Worm (Caenorhabditis elegans): ENCODE data around the gene ZK792.7.

ZK792.7 gene

DNA sequence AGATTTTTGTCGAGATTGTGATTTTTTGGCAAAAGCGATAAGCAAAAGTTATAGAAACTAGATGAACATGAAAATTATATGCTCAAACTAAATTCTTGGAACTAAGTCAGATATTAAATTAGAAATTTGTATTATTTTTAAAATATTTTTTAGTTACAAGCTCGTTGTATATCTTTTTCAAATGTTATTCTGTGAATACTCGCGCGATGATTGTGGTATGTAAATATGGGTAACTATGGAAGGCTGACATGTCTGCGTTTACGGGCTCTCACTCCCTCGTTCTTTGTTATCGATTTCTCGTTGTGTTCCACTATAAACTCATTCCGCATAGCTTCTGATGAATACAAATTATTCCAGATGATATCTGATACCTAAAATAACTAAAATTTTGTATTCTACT lies at the start of gene ZK792.7:
Gene ZK792.7 (plus strand): TSS at position 301 of the 400 bp plus-strand sequence.
- TF ChIP-seq cey-2 (tag; optimal IDR thresholded peaks at IDR 0.05; ENCODE audit: borderline replicate concordance, insufficient read depth) (no peak), unc-62 (GFP tag; optimal IDR thresholded peaks at IDR 0.05 in 1 of 2) (no peak), unc-62 (tag; optimal IDR thresholded peaks at IDR 0.05) (no peak), lin-13 (GFP tag; optimal IDR thresholded peaks at IDR 0.05) (no peak), jun-1 (tag; optimal IDR thresholded peaks at IDR 0.05) (no peak), vab-7 (GFP tag; IDR thresholded peaks at IDR 0.05) (no peak), ctbp-1 (GFP tag; IDR thresholded peaks at IDR 0.05) (no peak), ZK337.2 (GFP tag; IDR thresholded peaks at IDR 0.05) (no peak), mdt-29 (GFP tag; IDR thresholded peaks at IDR 0.05) (no peak), hlh-30 (tag; optimal IDR thresholded peaks at IDR 0.05; ENCODE audit: insufficient read depth) (no peak), saeg-2 (GFP tag; IDR thresholded peaks at IDR 0.05) (no peak), attf-4 (tag; optimal IDR thresholded peaks at IDR 0.05) (no peak), nhr-25 (tag; optimal IDR thresholded peaks at IDR 0.05; ENCODE audit: borderline replicate concordance, insufficient read depth) (no peak), Y105C5A.15 (GFP tag; IDR thresholded peaks at IDR 0.05) (no peak), dmd-9 (GFP tag; IDR thresholded peaks at IDR 0.05) (no peak), hlh-11 (tag; optimal IDR thresholded peaks at IDR 0.05) (no peak), zfp-2 (tag; optimal IDR thresholded peaks at IDR 0.05) (no peak), dpl-1 (GFP tag; optimal IDR thresholded peaks at IDR 0.05) (no peak)

DNA sequence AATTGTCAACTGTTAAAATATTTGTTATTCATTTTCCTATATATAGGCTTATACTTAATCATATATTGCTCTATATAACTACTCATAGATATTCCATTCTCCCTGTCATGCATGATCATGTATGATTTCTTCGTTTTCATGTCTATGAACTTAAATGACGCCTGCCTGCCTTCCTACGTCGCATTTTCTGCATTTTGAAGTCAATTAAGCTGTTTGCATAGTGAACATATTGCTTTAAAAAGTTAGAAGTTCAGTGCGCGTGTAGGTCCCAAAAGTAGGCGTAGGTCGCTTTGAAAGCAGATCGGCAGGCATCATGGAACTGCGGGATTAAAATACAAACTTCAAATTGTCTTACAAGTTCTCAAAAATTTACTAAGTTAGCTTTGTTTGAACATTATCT lies 49.5 kb upstream of the ZK792.7 start:
- TF ChIP-seq ctbp-1 (GFP tag; IDR thresholded peaks at IDR 0.05) (0 out of 2 replicates have a peak, but pooled peaks have one; percentile 24), lsy-2 (tag; optimal IDR thresholded peaks at IDR 0.05) (peak in 1 of 2 experiments; percentile 53), Y75B8A.6 (GFP tag; IDR thresholded peaks at IDR 0.05) (no peak), unc-62 (GFP tag; optimal IDR thresholded peaks at IDR 0.05 in 1 of 2) (peak in 1 of 2 experiments; percentile 53), unc-62 (tag; optimal IDR thresholded peaks at IDR 0.05) (no peak), saeg-2 (GFP tag; IDR thresholded peaks at IDR 0.05) (no peak), duxl-1 (tag; optimal IDR thresholded peaks at IDR 0.05; ENCODE audit: poor library complexity) (no peak), tra-1 (GFP tag; IDR thresholded peaks at IDR 0.05) (0 out of 2 replicates have a peak, but pooled peaks have one; percentile 37), daf-16 (GFP tag; optimal IDR thresholded peaks at IDR 0.05) (peak in 1 of 2 experiments; percentile 33), daf-16 (tag; optimal IDR thresholded peaks at IDR 0.05) (no peak), lim-7 (GFP tag; IDR thresholded peaks at IDR 0.05) (no peak), aha-1 (tag) (no peak), ama-1 (optimal IDR thresholded peaks at IDR 0.05) (peak; percentile 0)

DNA sequence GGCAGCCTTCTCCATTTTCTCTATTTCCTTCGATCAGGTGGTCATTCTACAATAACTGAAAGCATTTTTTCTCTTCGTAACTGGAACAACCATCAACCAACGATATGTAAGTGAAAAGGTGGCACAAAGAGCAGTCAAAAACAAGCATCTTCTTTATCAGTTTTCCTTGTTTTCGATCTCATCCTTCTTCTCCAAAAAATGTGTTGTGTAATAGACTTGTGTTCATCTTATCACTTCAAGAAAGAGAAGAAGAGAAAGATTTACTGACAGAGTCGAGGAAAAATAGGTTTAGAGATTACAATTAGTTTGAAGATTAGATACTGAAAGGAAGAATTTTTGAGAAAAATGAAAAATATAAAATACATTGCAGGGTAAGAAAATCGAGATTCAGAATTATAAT lies 48.9 kb upstream of the ZK792.7 start:
- TF ChIP-seq sdz-12 (GFP tag; optimal IDR thresholded peaks at IDR 0.05), result no peak
- TF ChIP-seq nhr-102 (tag; optimal IDR thresholded peaks at IDR 0.05), result no peak
- TF ChIP-seq F37D6.2 (tag; optimal IDR thresholded peaks at IDR 0.05), result no peak
- no peak for TF ChIP-seq daf-19 (GFP tag; conservative IDR thresholded peaks at IDR 0.05)
- no peak for TF ChIP-seq mxl-3 (GFP tag; optimal IDR thresholded peaks at IDR 0.05)
- TF ChIP-seq hmg-1.1 (GFP tag; IDR thresholded peaks at IDR 0.05), result no peak
- no peak for TF ChIP-seq nhr-10 (tag; optimal IDR thresholded peaks at IDR 0.05)
- TF ChIP-seq daf-12 (tag; optimal IDR thresholded peaks at IDR 0.05), result no peak
- TF ChIP-seq egl-27 (tag; optimal IDR thresholded peaks at IDR 0.05), result no peak
- TF ChIP-seq arid-1 (GFP tag; conservative IDR thresholded peaks at IDR 0.05), result no peak
- no peak for TF ChIP-seq nhr-111 (GFP tag; optimal IDR thresholded peaks at IDR 0.05)
- no peak for TF ChIP-seq T26A8.4 (GFP tag; IDR thresholded peaks at IDR 0.05)
- no peak for TF ChIP-seq daf-16 (GFP tag; optimal IDR thresholded peaks at IDR 0.05)
- peak; percentile 86 for TF ChIP-seq daf-16 (tag; optimal IDR thresholded peaks at IDR 0.05)
- no peak for TF ChIP-seq ceh-62 (tag; optimal IDR thresholded peaks at IDR 0.05)
- TF ChIP-seq hif-1 (tag; optimal IDR thresholded peaks at IDR 0.05), result no peak
- no peak for TF ChIP-seq ama-1 (optimal IDR thresholded peaks at IDR 0.05)
- TF ChIP-seq F44E2.7 (GFP tag; IDR thresholded peaks at IDR 0.05), result no peak
- no peak for TF ChIP-seq lin-39 (tag; optimal IDR thresholded peaks at IDR 0.05)
- no peak for TF ChIP-seq rbr-2 (tag; optimal IDR thresholded peaks at IDR 0.05)
- TF ChIP-seq skn-1 (tag; optimal IDR thresholded peaks at IDR 0.05), result no peak
- TF ChIP-seq dve-1 (tag; optimal IDR thresholded peaks at IDR 0.05; ENCODE audit: insufficient read depth), result peak; percentile 39
- peak; percentile 2 for TF ChIP-seq nhr-28 (tag; optimal IDR thresholded peaks at IDR 0.05)
- TF ChIP-seq nhr-48 (tag; optimal IDR thresholded peaks at IDR 0.05), result no peak
- no peak for TF ChIP-seq snpc-1.2 (GFP tag; IDR thresholded peaks at IDR 0.05)
